Worm (Caenorhabditis elegans) whole organism, L4 larva: ENCODE results near the gene uso-1.

ENCODE experiments used
- F49E8.2 ChIP-seq: sonication (generic microtip); optimal IDR thresholded peaks from 2 replicates; lab custom pipeline; 2016; ENCODE audit warnings: missing compliant biosample characterization, mild to moderate bottlenecking, missing genetic modification characterization, borderline replicate concordance
- R02D3.7 ChIP-seq: fragments of 150-350 bp; sonication (generic microtip); optimal IDR thresholded peaks from 3 replicates; lab custom pipeline; 2014; ENCODE audit warnings: missing biosample characterization, missing genetic modification characterization
- ceh-62 ChIP-seq: sonication (generic microtip); optimal IDR thresholded peaks from 2 replicates; lab custom pipeline; 2017; ENCODE audit warnings: missing biosample characterization, missing genetic modification characterization
- lin-13 ChIP-seq: fragments of 150-350 bp; optimal IDR thresholded peaks from 2 replicates; lab custom pipeline; 2014; ENCODE audit warnings: missing biosample characterization, missing genetic modification reagents, missing genetic modification characterization
- nhr-102 ChIP-seq: sonication (generic microtip); optimal IDR thresholded peaks from 2 replicates; lab custom pipeline; 2016; ENCODE audit warnings: mild to moderate bottlenecking, missing genetic modification characterization, moderate library complexity, missing compliant biosample characterization
- nhr-11 ChIP-seq: fragments of 150-350 bp; optimal IDR thresholded peaks from 2 replicates; lab custom pipeline; 2014; ENCODE audit warnings: missing biosample characterization, missing genetic modification characterization
- nhr-25 ChIP-seq: sonication (generic microtip); optimal IDR thresholded peaks from 2 replicates; lab custom pipeline; 2017; ENCODE audit warnings: missing genetic modification characterization, mild to moderate bottlenecking, missing compliant biosample characterization, antibody characterized with exemption, moderate library complexity, borderline replicate concordance; ENCODE audit not compliant: insufficient read depth
- nhr-42 ChIP-seq: fragments of 200-800 bp; sonication (Bioruptor generic); IDR thresholded peaks from 2 replicates; pipeline ENCODE4 v1.3.6; 2022; ENCODE audit warnings: missing genetic modification characterization, missing compliant biosample characterization
- snpc-4 ChIP-seq: fragments of 150-350 bp; optimal IDR thresholded peaks from 2 replicates; lab custom pipeline; 2014; ENCODE audit warnings: missing biosample characterization, missing genetic modification characterization
- unc-39 ChIP-seq: sonication (generic microtip); optimal IDR thresholded peaks from 2 replicates; lab custom pipeline; 2017; ENCODE audit warnings: missing biosample characterization, missing genetic modification characterization
- zag-1 ChIP-seq: fragments of 150-350 bp; optimal IDR thresholded peaks from 2 replicates; lab custom pipeline; 2014; ENCODE audit warnings: missing biosample characterization, missing genetic modification characterization
- ztf-11 ChIP-seq: fragments of 150-350 bp; optimal IDR thresholded peaks from 2 replicates; lab custom pipeline; 2014; ENCODE audit warnings: missing biosample characterization, missing genetic modification characterization

DNA sequence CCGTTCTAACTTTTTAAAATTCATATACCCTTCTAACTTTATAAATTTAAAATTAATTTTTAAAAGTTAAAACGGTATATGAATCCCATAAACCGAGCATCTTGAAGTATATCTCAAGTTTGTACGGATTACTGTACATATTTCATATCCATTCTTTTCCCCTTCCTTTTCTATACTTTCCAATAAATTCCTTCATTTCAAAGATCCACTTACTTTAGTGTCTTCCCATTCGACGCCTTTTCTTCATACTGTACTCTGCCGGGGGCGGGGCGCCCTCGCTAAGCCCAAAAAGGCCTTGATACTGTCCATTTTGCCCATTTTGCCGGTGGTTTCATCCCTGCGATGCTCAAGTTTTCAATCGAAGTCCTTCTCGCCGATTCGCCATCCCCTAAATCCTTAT is 11.2 kb upstream of the uso-1 start, which contains the start of gene fezf-1:
- TF ChIP-seq zag-1: no peak
- no peak for TF ChIP-seq ztf-11 (tag; lab: Kevin White, UChicago)
- no peak for TF ChIP-seq nhr-102 (tag; lab: Kevin White, UChicago)
- TF ChIP-seq nhr-42 (GFP tag; lab: Robert Waterston, UW): no peak
- no peak for TF ChIP-seq nhr-11
- TF ChIP-seq unc-39 (tag; lab: Kevin White, UChicago): no peak
- no peak for TF ChIP-seq lin-13 (GFP tag; lab: Kevin White, UChicago)
- no peak for TF ChIP-seq ceh-62
- TF ChIP-seq snpc-4 (tag; lab: Kevin White, UChicago): no peak
- TF ChIP-seq nhr-25: no peak
- TF ChIP-seq R02D3.7 (tag; lab: Kevin White, UChicago): no peak
- no peak for TF ChIP-seq F49E8.2 (tag; lab: Kevin White, UChicago)
